Fruit fly (Drosophila melanogaster) S2 (cell line): ENCODE data around the gene CG13312.

Experiments
- CG8478 ChIP-seq: fragments of >200 bp; optimal IDR thresholded peaks from 2 replicates; lab custom pipeline; 2018
- CTCF ChIP-seq, 2 experiments: fragments of >200 bp; optimal IDR thresholded peaks; 2 replicates each; lab custom pipeline; 2018

DNA sequence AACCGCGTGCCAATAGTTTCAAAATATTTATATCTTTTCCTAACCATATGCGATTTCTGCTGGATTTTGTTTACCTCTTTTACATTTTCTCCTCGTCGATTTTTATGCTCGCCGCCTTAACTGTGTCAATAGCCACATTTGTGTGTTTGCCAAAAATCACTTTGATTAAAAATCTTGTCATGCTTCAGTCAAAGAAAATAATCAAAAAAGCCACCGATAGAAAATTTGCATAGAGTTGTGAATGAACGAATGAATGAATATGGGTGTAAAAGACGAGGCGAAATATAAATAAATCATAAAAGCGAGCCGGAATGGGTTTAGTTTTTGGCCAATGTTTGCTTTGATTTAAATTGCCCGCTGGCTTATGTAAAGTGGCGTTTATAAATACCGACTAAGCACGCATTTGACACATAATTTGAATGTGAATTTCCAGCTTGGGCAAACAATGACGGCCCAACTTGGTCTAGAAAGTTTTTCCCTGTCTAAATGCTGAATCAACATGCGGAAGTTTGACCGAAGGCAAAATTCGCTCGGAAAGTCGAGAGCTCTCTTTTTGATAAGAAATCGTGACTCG lies 26.2 kb downstream of the CG13312 start:
- TF ChIP-seq CG8478 (no peak), CTCF (optimal IDR thresholded peaks at IDR 0.05; lab: Kevin White, UChicago) (no peak)
